Worm (Caenorhabditis elegans) whole organism, mixed stage, embryonic: ENCODE measurements around the gene C06B3.7.

Experiments
- M03D4.4 ChIP-seq: sonication (generic microtip); optimal IDR thresholded peaks from 2 replicates; lab custom pipeline; 2017; ENCODE audit warnings: mild to moderate bottlenecking, missing genetic modification characterization, missing compliant biosample characterization
- bed-3 ChIP-seq: fragments of 200-800 bp; sonication (Bioruptor generic); optimal IDR thresholded peaks from 3 replicates; lab custom pipeline; 2018; ENCODE audit warnings: mild to moderate bottlenecking, missing genetic modification characterization, moderate library complexity, missing compliant biosample characterization
- ceh-39 ChIP-seq: fragments of 150-350 bp; optimal IDR thresholded peaks from 2 replicates; lab custom pipeline; 2014; ENCODE audit warnings: missing biosample characterization, missing genetic modification characterization
- ceh-83 ChIP-seq: fragments of 200-800 bp; sonication (Bioruptor generic); optimal IDR thresholded peaks from 2 replicates; lab custom pipeline; 2018; ENCODE audit warnings: mild to moderate bottlenecking, missing genetic modification characterization, missing compliant biosample characterization
- ces-1 ChIP-seq: fragments of 150-350 bp; optimal IDR thresholded peaks from 2 replicates; lab custom pipeline; 2014; ENCODE audit warnings: missing biosample characterization, missing genetic modification reagents, missing genetic modification characterization
- elt-1 ChIP-seq: sonication (generic microtip); optimal IDR thresholded peaks from 2 replicates; lab custom pipeline; 2017; ENCODE audit warnings: missing genetic modification characterization, mild to moderate bottlenecking, missing compliant biosample characterization, antibody characterized with exemption, moderate library complexity, borderline replicate concordance; ENCODE audit not compliant: insufficient read depth
- elt-3 ChIP-seq: fragments of 150-350 bp; optimal IDR thresholded peaks from 2 replicates; lab custom pipeline; 2014; ENCODE audit warnings: missing biosample characterization, missing genetic modification characterization
- flh-1 ChIP-seq: fragments of 200-800 bp; sonication (Bioruptor generic); optimal IDR thresholded peaks from 2 replicates; lab custom pipeline; 2018; ENCODE audit warnings: mild to moderate bottlenecking, missing genetic modification characterization, moderate library complexity, missing compliant biosample characterization
- ham-2 ChIP-seq: fragments of 200-800 bp; sonication (Bioruptor generic); optimal IDR thresholded peaks from 2 replicates; lab custom pipeline; 2018; ENCODE audit warnings: mild to moderate bottlenecking, missing genetic modification characterization, missing compliant biosample characterization
- hlh-1 ChIP-seq: fragments of 150-350 bp; optimal IDR thresholded peaks from 2 replicates; lab custom pipeline; 2014; ENCODE audit warnings: missing biosample characterization, missing genetic modification reagents, missing genetic modification characterization
- lin-32 ChIP-seq: fragments of 200-800 bp; sonication (Bioruptor generic); optimal IDR thresholded peaks from 2 replicates; lab custom pipeline; 2018; ENCODE audit warnings: mild to moderate bottlenecking, missing genetic modification characterization, missing compliant biosample characterization
- lsy-2 ChIP-seq: fragments of 150-350 bp; optimal IDR thresholded peaks from 2 replicates; lab custom pipeline; 2014; ENCODE audit warnings: missing biosample characterization, missing genetic modification characterization
- sem-2 ChIP-seq: fragments of 200-800 bp; sonication (Bioruptor generic); optimal IDR thresholded peaks from 2 replicates; lab custom pipeline; 2018; ENCODE audit warnings: mild to moderate bottlenecking, missing genetic modification characterization, missing compliant biosample characterization
- snpc-4 ChIP-seq: fragments of 150-350 bp; optimal IDR thresholded peaks from 2 replicates; lab custom pipeline; 2014; ENCODE audit warnings: missing biosample characterization, missing genetic modification characterization
- sptf-1 ChIP-seq: sonication (generic microtip); optimal IDR thresholded peaks from 2 replicates; lab custom pipeline; 2017; ENCODE audit warnings: mild to moderate bottlenecking, missing genetic modification characterization, moderate library complexity, missing compliant biosample characterization
- unc-39 ChIP-seq: fragments of 150-350 bp; optimal IDR thresholded peaks from 2 replicates; lab custom pipeline; 2014; ENCODE audit warnings: missing biosample characterization, missing genetic modification characterization
- unc-62 ChIP-seq: fragments of 150-350 bp; optimal IDR thresholded peaks from 2 replicates; lab custom pipeline; 2014; ENCODE audit warnings: missing biosample characterization, missing genetic modification reagents, missing genetic modification characterization
- zip-8 ChIP-seq: fragments of 150-350 bp; optimal IDR thresholded peaks from 2 replicates; lab custom pipeline; 2014; ENCODE audit warnings: missing biosample characterization, missing genetic modification characterization
- ztf-11 ChIP-seq: fragments of 150-350 bp; optimal IDR thresholded peaks from 2 replicates; lab custom pipeline; 2014; ENCODE audit warnings: missing biosample characterization, missing genetic modification characterization

The C06B3.7 gene

ce11 chrV:13958247-13958646 is 48.8 kb downstream of the C06B3.7 start, which contains the start of gene R10D12.10:
Gene R10D12.10, minus strand, starts transcription at chrV:13958347.
- TF ChIP-seq lsy-2 (tag; lab: Kevin White, UChicago) = no peak

ce11 chrV:13960916-13961315 is 51.4 kb downstream of the C06B3.7 start, which contains the start of gene srh-24:
Gene srh-24, minus strand, starts transcription at chrV:13961016.
- TF ChIP-seq ces-1 (no peak), M03D4.4 (tag; lab: Kevin White, UChicago) (no peak), sptf-1 (no peak), sem-2 (GFP tag; lab: Kevin White, UChicago) (no peak), bed-3 (GFP tag; lab: Kevin White, UChicago) (no peak), ceh-83 (no peak), ztf-11 (no peak), elt-3 (tag; lab: Kevin White, UChicago) (no peak), ham-2 (no peak), snpc-4 (tag; lab: Kevin White, UChicago) (no peak), elt-1 (tag; lab: Kevin White, UChicago) (no peak), lin-32 (GFP tag; lab: Kevin White, UChicago) (no peak), ceh-39 (tag; lab: Kevin White, UChicago) (no peak), unc-39 (tag; lab: Kevin White, UChicago) (no peak), hlh-1 (tag; lab: Kevin White, UChicago) (no peak), unc-62 (no peak), zip-8 (tag; lab: Kevin White, UChicago) (no peak), flh-1 (GFP tag; lab: Kevin White, UChicago) (no peak)
